Fruit fly (Drosophila melanogaster): ENCODE measurements around the gene GMF.

The GMF gene

DNA sequence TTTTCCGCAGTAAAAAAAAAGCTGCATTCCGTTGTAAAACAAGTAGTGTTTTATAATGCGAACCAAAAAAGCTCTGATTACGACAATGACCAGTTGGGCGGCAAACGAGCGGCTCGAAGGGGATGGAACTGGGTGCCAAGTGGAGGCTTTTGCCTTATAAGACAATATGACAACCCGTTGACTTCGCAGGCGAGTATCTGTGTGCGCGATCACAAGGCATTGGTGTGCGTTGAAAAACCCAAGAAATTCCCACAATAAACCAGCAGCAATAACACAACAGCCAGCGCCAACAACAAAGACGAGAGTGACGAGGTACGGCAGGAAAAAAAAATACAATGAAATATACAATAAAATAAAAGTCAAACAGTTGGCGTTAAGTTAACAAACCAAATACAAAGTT is 12.3 kb upstream of the GMF start (continued):
- TF ChIP-seq CG7556 (GFP tag; optimal IDR thresholded peaks at IDR 0.05) (no peak), CG7372 (GFP tag; IDR thresholded peaks at IDR 0.05) (no peak), CG11247 (GFP tag; IDR thresholded peaks at IDR 0.05) (no peak), disco-r (GFP tag; optimal IDR thresholded peaks at IDR 0.05) (no peak), bab2 (GFP tag; optimal IDR thresholded peaks at IDR 0.05) (no peak), gt (GFP tag; IDR thresholded peaks at IDR 0.05) (no peak), Hmr (GFP tag; optimal IDR thresholded peaks at IDR 0.05) (peak; percentile 41), CG6272 (GFP tag; IDR thresholded peaks at IDR 0.05) (no peak), CG18619 (GFP tag; optimal IDR thresholded peaks at IDR 0.05) (no peak), ase (GFP tag; IDR thresholded peaks at IDR 0.05) (no peak), Sry-δ (GFP tag; optimal IDR thresholded peaks at IDR 0.05) (no peak), CG3065 (GFP tag; optimal IDR thresholded peaks at IDR 0.05) (no peak), Hey (tag; optimal IDR thresholded peaks at IDR 0.05) (no peak), Tbp (GFP tag; optimal IDR thresholded peaks at IDR 0.05) (no peak), CG1602 (GFP tag; optimal IDR thresholded peaks at IDR 0.05) (no peak), Mad (GFP tag; optimal IDR thresholded peaks at IDR 0.05) (no peak), Nf-YB (GFP tag; optimal IDR thresholded peaks at IDR 0.05) (no peak), CG2116 (GFP tag; optimal IDR thresholded peaks at IDR 0.05) (no peak), kni (GFP tag; optimal IDR thresholded peaks at IDR 0.05) (no peak), CG12769 (tag; optimal IDR thresholded peaks at IDR 0.05) (peak; percentile 79), ftz-f1 (GFP tag; optimal IDR thresholded peaks at IDR 0.05) (no peak), dimm (GFP tag; IDR thresholded peaks at IDR 0.05) (no peak), Antp (GFP tag; optimal IDR thresholded peaks at IDR 0.05) (no peak), br (optimal IDR thresholded peaks at IDR 0.05) (no peak), Hr78 (GFP tag; optimal IDR thresholded peaks at IDR 0.05) (no peak), Dbx (GFP tag; IDR thresholded peaks at IDR 0.05) (0 out of 3 replicates have a peak, but pooled peaks have one; percentile 43), pho (GFP tag; optimal IDR thresholded peaks at IDR 0.05) (no peak), Bdp1 (GFP tag; optimal IDR thresholded peaks at IDR 0.05) (no peak), Mes4 (GFP tag; optimal IDR thresholded peaks at IDR 0.05) (no peak), CG15479 (GFP tag; optimal IDR thresholded peaks at IDR 0.05) (no peak), MESR4 (GFP tag; optimal IDR thresholded peaks at IDR 0.05) (no peak), D19B (GFP tag; optimal IDR thresholded peaks at IDR 0.05) (no peak), Ravus (GFP tag; IDR thresholded peaks at IDR 0.05) (no peak), CG32767 (GFP tag; IDR thresholded peaks at IDR 0.05) (no peak), CG9876 (GFP tag; optimal IDR thresholded peaks at IDR 0.05) (no peak), Dip2 (GFP tag; IDR thresholded peaks at IDR 0.05) (no peak), gcm2 (GFP tag; optimal IDR thresholded peaks at IDR 0.05) (no peak), CG30431 (GFP tag; optimal IDR thresholded peaks at IDR 0.05) (no peak), z (GFP tag; IDR thresholded peaks at IDR 0.05) (no peak), CG16779 (GFP tag; IDR thresholded peaks at IDR 0.05) (no peak), CG9797 (GFP tag; optimal IDR thresholded peaks at IDR 0.05) (no peak), dati (GFP tag; IDR thresholded peaks at IDR 0.05) (no peak), tll (GFP tag; optimal IDR thresholded peaks at IDR 0.05) (no peak), p53 (GFP tag; optimal IDR thresholded peaks at IDR 0.05) (no peak), run (tag; optimal IDR thresholded peaks at IDR 0.05) (no peak), CG15011 (GFP tag; optimal IDR thresholded peaks at IDR 0.05) (no peak), Usf (GFP tag; optimal IDR thresholded peaks at IDR 0.05) (no peak), CG4854 (GFP tag; optimal IDR thresholded peaks at IDR 0.05) (no peak), CG13296 (GFP tag; optimal IDR thresholded peaks at IDR 0.05) (peak; percentile 60), Abd-B (GFP tag; optimal IDR thresholded peaks at IDR 0.05) (no peak), usp (GFP tag; optimal IDR thresholded peaks at IDR 0.05) (no peak), sisA (GFP tag; IDR thresholded peaks at IDR 0.05) (no peak), CG30403 (GFP tag; optimal IDR thresholded peaks at IDR 0.05) (no peak)

Measured in whole organism, embryonic.